Fruit fly (Drosophila melanogaster) whole organism, embryonic: ENCODE data around the gene peg.
A peak's percentile ranks its signal among the peaks of the same experiment; 100 is the strongest.

Experiments
- Antp ChIP-seq: fragments of 200-800 bp; sonication (Bioruptor generic); optimal IDR thresholded peaks from 3 replicates; lab custom pipeline; 2016; ENCODE audit warnings: missing biosample characterization, missing genetic modification characterization
- Awh ChIP-seq: fragments of 200-800 bp; sonication (Bioruptor generic); IDR thresholded peaks from 2 replicates; pipeline ENCODE4, ENCODE4 v1.3.6; 2022; ENCODE audit warnings: missing biosample characterization, missing genetic modification characterization
- CG1024 ChIP-seq: fragments of 200-800 bp; sonication (Bioruptor generic); IDR thresholded peaks from 2 replicates; pipeline ENCODE4 v1.3.6; 2022; ENCODE audit warnings: missing biosample characterization, missing genetic modification characterization
- CG11398 ChIP-seq: fragments of 200-800 bp; sonication (Bioruptor generic); optimal IDR thresholded peaks from 2 replicates; lab custom pipeline; 2016; ENCODE audit warnings: missing biosample characterization, missing genetic modification characterization
- CG11560 ChIP-seq: fragments of 200-800 bp; sonication (Bioruptor generic); IDR thresholded peaks from 3 replicates; pipeline ENCODE4 v1.3.6; 2022; ENCODE audit warnings: missing biosample characterization, missing genetic modification characterization
- CG13424 ChIP-seq: fragments of 200-800 bp; sonication (Bioruptor generic); optimal IDR thresholded peaks from 2 replicates; lab custom pipeline; 2019; ENCODE audit warnings: missing biosample characterization, mild to moderate bottlenecking, missing genetic modification characterization, moderate library complexity
- CG14441 ChIP-seq: fragments of 200-800 bp; sonication (Bioruptor generic); IDR thresholded peaks from 2 replicates; pipeline ENCODE4 v1.3.6; 2022; ENCODE audit warnings: missing biosample characterization, missing genetic modification characterization
- CG15696 ChIP-seq: fragments of 200-800 bp; sonication (Bioruptor generic); optimal IDR thresholded peaks from 2 replicates; lab custom pipeline; 2019; ENCODE audit warnings: missing biosample characterization, mild to moderate bottlenecking, missing genetic modification characterization, moderate library complexity
- CG18476 ChIP-seq: fragments of 200-800 bp; sonication (Bioruptor generic); optimal IDR thresholded peaks from 2 replicates; lab custom pipeline; 2016; ENCODE audit warnings: missing biosample characterization, mild to moderate bottlenecking, missing genetic modification characterization
- CG18599 ChIP-seq: fragments of 200-800 bp; sonication (Bioruptor generic); optimal IDR thresholded peaks from 3 replicates; lab custom pipeline; 2017; ENCODE audit warnings: missing biosample characterization, missing genetic modification characterization, mild to moderate bottlenecking, moderate library complexity, missing genetic modification reagents
- CG18764 ChIP-seq: fragments of 200-800 bp; sonication (Bioruptor generic); optimal IDR thresholded peaks from 3 replicates; lab custom pipeline; 2016; ENCODE audit warnings: missing biosample characterization, missing genetic modification characterization
- CG3726 ChIP-seq: fragments of 200-800 bp; sonication (Bioruptor generic); IDR thresholded peaks from 3 replicates; pipeline ENCODE4, ENCODE4 v1.3.6; 2022; ENCODE audit warnings: missing biosample characterization, missing genetic modification characterization
- CG42726 ChIP-seq: fragments of 200-800 bp; sonication (Bioruptor generic); IDR thresholded peaks from 2 replicates; pipeline ENCODE4 v1.3.6; 2022; ENCODE audit warnings: missing biosample characterization, missing genetic modification characterization; ENCODE audit not compliant: partially characterized antibody
- CG4820 ChIP-seq: fragments of 200-800 bp; sonication (Bioruptor generic); optimal IDR thresholded peaks from 3 replicates; lab custom pipeline; 2016; ENCODE audit warnings: missing biosample characterization, missing genetic modification characterization
- CG6254 ChIP-seq: fragments of 200-800 bp; sonication (Bioruptor generic); optimal IDR thresholded peaks from 3 replicates; lab custom pipeline; 2017; ENCODE audit warnings: mild to moderate bottlenecking, missing biosample characterization, missing genetic modification reagents, missing genetic modification characterization
- CG6654 ChIP-seq: fragments of 200-800 bp; sonication (Bioruptor generic); optimal IDR thresholded peaks from 2 replicates; lab custom pipeline; 2017; ENCODE audit warnings: missing biosample characterization, mild to moderate bottlenecking, missing genetic modification characterization
- CG6683 ChIP-seq: fragments of 200-800 bp; sonication (Bioruptor generic); optimal IDR thresholded peaks from 2 replicates; lab custom pipeline; 2017; ENCODE audit warnings: missing biosample characterization, mild to moderate bottlenecking, missing genetic modification characterization, missing genetic modification reagents
- CG6765 ChIP-seq: fragments of 200-800 bp; sonication (Bioruptor generic); optimal IDR thresholded peaks from 3 replicates; lab custom pipeline; 2017; ENCODE audit warnings: missing biosample characterization, mild to moderate bottlenecking, missing genetic modification characterization
- CG7556 ChIP-seq: fragments of 200-800 bp; sonication (Bioruptor generic); optimal IDR thresholded peaks from 2 replicates; lab custom pipeline; 2017; ENCODE audit warnings: missing biosample characterization, mild to moderate bottlenecking, missing genetic modification characterization
- CG7963 ChIP-seq: fragments of 200-800 bp; sonication (Bioruptor generic); IDR thresholded peaks from 3 replicates; pipeline ENCODE4 v1.3.6; 2022; ENCODE audit warnings: missing biosample characterization, missing genetic modification characterization; ENCODE audit not compliant: partially characterized antibody
- CG9797 ChIP-seq: fragments of 200-800 bp; sonication (Bioruptor generic); optimal IDR thresholded peaks from 3 replicates; lab custom pipeline; 2018; ENCODE audit warnings: missing biosample characterization, mild to moderate bottlenecking, missing genetic modification characterization
- Dad ChIP-seq: fragments of 200-800 bp; sonication (Bioruptor generic); optimal IDR thresholded peaks from 3 replicates; lab custom pipeline; 2016; ENCODE audit warnings: missing biosample characterization, missing genetic modification characterization
- Gsc ChIP-seq: fragments of 200-800 bp; sonication (Bioruptor generic); IDR thresholded peaks from 2 replicates; pipeline ENCODE4 v1.3.6; 2022; ENCODE audit warnings: missing biosample characterization, missing genetic modification characterization
- HHEX ChIP-seq: fragments of 200-800 bp; sonication (Bioruptor generic); optimal IDR thresholded peaks from 3 replicates; lab custom pipeline; 2017; ENCODE audit warnings: missing biosample characterization, mild to moderate bottlenecking, missing genetic modification characterization, missing genetic modification reagents
- Hr3 ChIP-seq: fragments of 200-800 bp; sonication (Bioruptor generic); optimal IDR thresholded peaks from 3 replicates; lab custom pipeline; 2016; ENCODE audit warnings: missing biosample characterization, missing genetic modification characterization
- Hr39 ChIP-seq: fragments of >200 bp; optimal IDR thresholded peaks from 2 replicates; lab custom pipeline; 2017
- MESR4 ChIP-seq: fragments of 200-800 bp; sonication (Bioruptor generic); optimal IDR thresholded peaks from 2 replicates; lab custom pipeline; 2018; ENCODE audit warnings: missing biosample characterization, mild to moderate bottlenecking, missing genetic modification characterization, moderate library complexity
- Oaz ChIP-seq: fragments of 200-800 bp; sonication (Bioruptor generic); IDR thresholded peaks from 2 replicates; pipeline ENCODE4 v1.3.6; 2022; ENCODE audit warnings: missing biosample characterization, missing genetic modification characterization
- Oli ChIP-seq: fragments of 200-800 bp; sonication (Bioruptor generic); optimal IDR thresholded peaks from 2 replicates; lab custom pipeline; 2018; ENCODE audit warnings: missing biosample characterization, mild to moderate bottlenecking, missing genetic modification characterization, moderate library complexity
- Ptx1 ChIP-seq: fragments of 200-800 bp; sonication (Bioruptor generic); IDR thresholded peaks from 2 replicates; pipeline ENCODE4 v1.3.6; 2022; ENCODE audit warnings: missing biosample characterization, missing genetic modification characterization
- Trl ChIP-seq, 3 experiments: fragments of >200 bp in 2 of 3; fragments of 200-800 bp in 1 of 3; sonication (Bioruptor generic) in 1 of 3; optimal IDR thresholded peaks; 2 replicates in 1 of 3; 3 replicates in 2 of 3; lab custom pipeline; 2016 to 2017; ENCODE audit warnings: missing biosample characterization in 1 of 3, missing genetic modification characterization in 1 of 3
- Usf ChIP-seq: fragments of 200-800 bp; sonication (Bioruptor generic); optimal IDR thresholded peaks from 2 replicates; lab custom pipeline; 2017; ENCODE audit warnings: missing genotype, missing biosample characterization, missing genetic modification characterization
- bigmax ChIP-seq: fragments of 200-800 bp; sonication (Bioruptor generic); optimal IDR thresholded peaks from 2 replicates; lab custom pipeline; 2018; ENCODE audit warnings: missing biosample characterization, mild to moderate bottlenecking, missing genetic modification characterization
- cas ChIP-seq: fragments of 200-800 bp; sonication (Bioruptor generic); IDR thresholded peaks from 2 replicates; pipeline ENCODE4 v1.3.6; 2022; ENCODE audit warnings: missing biosample characterization, missing genetic modification characterization
- dm ChIP-seq: fragments of 200-800 bp; sonication (Bioruptor generic); optimal IDR thresholded peaks from 3 replicates; lab custom pipeline; 2016; ENCODE audit warnings: missing biosample characterization, missing genetic modification characterization
- dmrt99B ChIP-seq: fragments of 200-800 bp; sonication (Bioruptor generic); optimal IDR thresholded peaks from 2 replicates; lab custom pipeline; 2018; ENCODE audit warnings: missing biosample characterization, mild to moderate bottlenecking, missing genetic modification characterization, moderate library complexity
- lola ChIP-seq, 3 experiments: fragments of >200 bp in 2 of 3; fragments of 200-800 bp in 1 of 3; sonication (Bioruptor generic) in 1 of 3; optimal IDR thresholded peaks; 2 replicates each; lab custom pipeline; 2017 to 2019; ENCODE audit warnings: missing biosample characterization in 3 of 3, missing genetic modification characterization in 3 of 3, mild to moderate bottlenecking in 1 of 3, moderate library complexity in 1 of 3
- lov ChIP-seq, 2 experiments: fragments of 200-800 bp in 1 of 2; fragments of >200 bp in 1 of 2; sonication (Bioruptor generic) in 1 of 2; IDR thresholded peaks in 1 of 2; optimal IDR thresholded peaks in 1 of 2; 2 replicates in 1 of 2; 3 replicates in 1 of 2; pipeline versions ENCODE4 v1.3.6 to Lab custom; 2017 to 2022; ENCODE audit warnings: missing biosample characterization in 1 of 2, missing genetic modification characterization in 1 of 2
- onecut ChIP-seq: fragments of 200-800 bp; sonication (Bioruptor generic); IDR thresholded peaks from 2 replicates; pipeline ENCODE4 v1.3.6; 2022; ENCODE audit warnings: missing biosample characterization, missing genetic modification characterization
- ranshi ChIP-seq: fragments of 200-800 bp; sonication (Bioruptor generic); IDR thresholded peaks from 2 replicates; pipeline ENCODE4 v1.3.6; 2022; ENCODE audit warnings: missing biosample characterization, missing genetic modification characterization
- sc ChIP-seq, 3 experiments: fragments of >200 bp in 2 of 3; fragments of 200-800 bp in 1 of 3; sonication (Bioruptor generic) in 1 of 3; optimal IDR thresholded peaks; 2 replicates in 2 of 3; 3 replicates in 1 of 3; lab custom pipeline; 2017; ENCODE audit warnings: mild to moderate bottlenecking in 1 of 3, missing biosample characterization in 1 of 3, missing genetic modification characterization in 1 of 3, missing genetic modification reagents in 1 of 3
- sens-2 ChIP-seq: fragments of 200-800 bp; sonication (Bioruptor generic); IDR thresholded peaks from 2 replicates; pipeline ENCODE4 v1.3.6; 2022; ENCODE audit warnings: missing biosample characterization, missing genetic modification characterization
- so ChIP-seq: fragments of 200-800 bp; sonication (Bioruptor generic); IDR thresholded peaks from 3 replicates; pipeline ENCODE4 v1.3.6; 2022; ENCODE audit warnings: missing biosample characterization, missing genetic modification characterization
- ssp ChIP-seq: fragments of 200-800 bp; sonication (Bioruptor generic); IDR thresholded peaks from 2 replicates; pipeline ENCODE4 v1.3.6; 2022; ENCODE audit warnings: missing biosample characterization, missing genetic modification characterization
- twi ChIP-seq: fragments of 200-800 bp; optimal IDR thresholded peaks from 2 replicates; lab custom pipeline; 2019; ENCODE audit warnings: missing biosample characterization, mild to moderate bottlenecking, missing genetic modification characterization, moderate library complexity
- unpg ChIP-seq: fragments of 200-800 bp; sonication (Bioruptor generic); optimal IDR thresholded peaks from 3 replicates; lab custom pipeline; 2018; ENCODE audit warnings: missing biosample characterization, mild to moderate bottlenecking, missing genetic modification characterization, moderate library complexity
- vnd ChIP-seq: fragments of 200-800 bp; sonication (Bioruptor generic); IDR thresholded peaks from 3 replicates; pipeline ENCODE4 v1.3.6; 2022; ENCODE audit warnings: missing biosample characterization, missing genetic modification characterization; ENCODE audit not compliant: partially characterized antibody
- zfh1 ChIP-seq: fragments of 200-800 bp; sonication (Bioruptor generic); IDR thresholded peaks from 3 replicates; pipeline ENCODE4 v1.3.6; 2022; ENCODE audit warnings: missing biosample characterization, missing genetic modification characterization

The peg gene

DNA sequence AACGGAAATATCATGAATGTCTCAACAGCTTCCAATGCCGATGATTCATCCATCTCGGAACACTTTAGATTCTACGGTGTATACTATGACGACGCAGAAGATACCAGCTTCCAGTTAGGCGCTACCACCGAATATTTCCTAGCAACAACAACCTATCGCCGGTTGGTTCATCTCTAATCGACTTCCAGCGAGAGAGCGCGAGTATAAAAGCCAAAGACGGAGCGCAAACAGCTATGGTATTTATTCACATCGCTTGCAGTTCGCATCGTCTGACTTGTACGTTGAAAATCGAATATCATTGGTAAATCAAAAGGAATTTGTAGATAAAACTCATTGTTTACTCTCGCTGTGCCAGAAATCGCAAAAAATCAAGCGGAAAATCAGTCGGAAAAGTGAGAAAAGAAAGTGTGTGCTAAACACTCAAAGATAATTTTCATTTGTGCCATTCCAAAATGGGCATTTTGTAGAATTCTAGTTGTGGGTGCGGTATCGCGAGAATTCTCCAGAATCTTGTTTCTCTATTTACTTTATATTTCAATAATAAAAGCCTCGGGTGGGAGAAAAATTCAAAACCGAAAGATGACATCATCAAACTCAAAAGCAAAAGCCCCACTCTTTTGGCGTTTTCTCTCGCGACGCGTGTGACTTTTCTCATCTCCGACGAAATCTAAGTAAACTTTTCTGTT lies 41.2 kb upstream of the peg start, which contains the start of gene AnxB9 (continued):
- TF ChIP-seq CG6654 (GFP tag; lab: Kevin White, UChicago) = no peak
- no peak for TF ChIP-seq CG11398
- TF ChIP-seq CG15696 (tag; lab: Kevin White, UChicago) = no peak
- TF ChIP-seq CG42726 = peak; percentile 77; the same call in 1 of the 2 replicates
- TF ChIP-seq CG18476 (GFP tag; lab: Kevin White, UChicago) = no peak
- TF ChIP-seq CG9797 (GFP tag; lab: Kevin White, UChicago) = no peak
- TF ChIP-seq ranshi (GFP tag; lab: Robert Waterston, UW) = no peak
- 0 out of 3 replicates have a peak, but pooled peaks have one; percentile 9 for TF ChIP-seq so (GFP tag; lab: Robert Waterston, UW)
- no peak for TF ChIP-seq Oli (tag; lab: Kevin White, UChicago)
- no peak; the same call in 1 of the 2 replicates for TF ChIP-seq Awh (GFP tag; lab: Robert Waterston, UW)
- peak; percentile 28 for TF ChIP-seq unpg (GFP tag; lab: Kevin White, UChicago)
- no peak for TF ChIP-seq CG3726
- peak; percentile 21 for TF ChIP-seq Antp (GFP tag; lab: Kevin White, UChicago)
- TF ChIP-seq cas = no peak
- TF ChIP-seq vnd = no peak
- no peak for TF ChIP-seq CG6254
- TF ChIP-seq CG18599 (GFP tag; lab: Kevin White, UChicago) = peak; percentile 66
- TF ChIP-seq Trl (optimal IDR thresholded peaks at IDR 0.05; lab: Kevin White, UChicago) = peak; percentile 45 to 72
- peak; percentile 70 for TF ChIP-seq Trl (GFP tag; optimal IDR thresholded peaks at IDR 0.05; lab: Kevin White, UChicago)
- no peak for TF ChIP-seq CG6683 (GFP tag; lab: Kevin White, UChicago)
- TF ChIP-seq sc (optimal IDR thresholded peaks at IDR 0.05; lab: Kevin White, UChicago) = no peak
- TF ChIP-seq sc (GFP tag; optimal IDR thresholded peaks at IDR 0.05; lab: Kevin White, UChicago) = no peak
- TF ChIP-seq Hr3 (GFP tag; lab: Kevin White, UChicago) = no peak
- no peak for TF ChIP-seq Usf
- no peak for TF ChIP-seq Gsc (GFP tag; lab: Robert Waterston, UW)
- TF ChIP-seq sens-2 (GFP tag; lab: Robert Waterston, UW) = 0 out of 2 replicates have a peak, but pooled peaks have one; percentile 50
- no peak for TF ChIP-seq lov (optimal IDR thresholded peaks at IDR 0.05; lab: Kevin White, UChicago)
- 0 out of 3 replicates have a peak, but pooled peaks have one; percentile 28 for TF ChIP-seq lov (GFP tag; IDR thresholded peaks at IDR 0.05; lab: Robert Waterston, UW)
- TF ChIP-seq zfh1 (GFP tag; lab: Robert Waterston, UW) = peak; percentile 47; the same call in 2 of the 3 replicates
- TF ChIP-seq CG4820 (GFP tag; lab: Kevin White, UChicago) = no peak
- no peak for TF ChIP-seq CG1024 (GFP tag; lab: Robert Waterston, UW)
- no peak for TF ChIP-seq CG7556
- TF ChIP-seq ssp (GFP tag; lab: Robert Waterston, UW) = no peak
- TF ChIP-seq lola (GFP tag; optimal IDR thresholded peaks at IDR 0.05; lab: Kevin White, UChicago) = no peak
- peak; percentile 19 for TF ChIP-seq HHEX (GFP tag; lab: Kevin White, UChicago)
- TF ChIP-seq CG11560 = no peak
- peak; percentile 54; the same call in 2 of the 3 replicates for TF ChIP-seq CG7963 (GFP tag; lab: Robert Waterston, UW)
- TF ChIP-seq Ptx1 = no peak
- TF ChIP-seq CG13424 (tag; lab: Kevin White, UChicago) = no peak
- peak; percentile 57 for TF ChIP-seq MESR4
- TF ChIP-seq CG6765 (GFP tag; lab: Kevin White, UChicago) = peak; percentile 65
- TF ChIP-seq Oaz (GFP tag; lab: Robert Waterston, UW) = no peak
- no peak for TF ChIP-seq CG14441 (GFP tag; lab: Robert Waterston, UW)
- no peak for TF ChIP-seq CG18764 (GFP tag; lab: Kevin White, UChicago)
- peak; percentile 60 for TF ChIP-seq onecut (GFP tag; lab: Robert Waterston, UW)
- TF ChIP-seq dmrt99B (tag; lab: Kevin White, UChicago) = peak; percentile 7
- no peak for TF ChIP-seq Hr39
- TF ChIP-seq twi (tag; lab: Kevin White, UChicago) = no peak
- peak; percentile 43 for TF ChIP-seq bigmax (GFP tag; lab: Kevin White, UChicago)
- no peak for TF ChIP-seq dm (GFP tag; lab: Kevin White, UChicago)
- peak; percentile 8 for TF ChIP-seq Dad
